Worm (Caenorhabditis elegans): ENCODE results near the gene F25B5.6.

Gene F25B5.6

ce11 chrIII:5951589-5952378, 3.3 kb upstream of the F25B5.6 start:
- TF ChIP-seq W03F9.2 (tag; optimal IDR thresholded peaks at IDR 0.05) (no peak), dao-5 (tag; optimal IDR thresholded peaks at IDR 0.05) (no peak), him-1 (tag; optimal IDR thresholded peaks at IDR 0.05) (no peak)

- no peak for TF ChIP-seq him-1 (tag; optimal IDR thresholded peaks at IDR 0.05)
- no peak for TF ChIP-seq W03F9.2 (tag; optimal IDR thresholded peaks at IDR 0.05)
- TF ChIP-seq dao-5 (tag; optimal IDR thresholded peaks at IDR 0.05), result no peak
These were observed 2.3 kb upstream of the F25B5.6 start for ce11 chrIII:5950756-5951345.

- TF ChIP-seq dao-5 (tag; optimal IDR thresholded peaks at IDR 0.05) (no peak), W03F9.2 (tag; optimal IDR thresholded peaks at IDR 0.05) (no peak), him-1 (tag; optimal IDR thresholded peaks at IDR 0.05) (no peak)
These were observed 1.3 kb upstream of the F25B5.6 start for ce11 chrIII:5949817-5950216.

ce11 chrIII:5948986-5949385, 453 bp upstream of the F25B5.6 start:
- TF ChIP-seq dao-5 (tag; optimal IDR thresholded peaks at IDR 0.05) (no peak), him-1 (tag; optimal IDR thresholded peaks at IDR 0.05) (no peak), W03F9.2 (tag; optimal IDR thresholded peaks at IDR 0.05) (no peak)

ce11 chrIII:5945865-5946264, 2.7 kb downstream of the F25B5.6 start, which contains the start of gene F25B5.5:
TSS of gene F25B5.5 (minus strand) at chrIII:5946124.
- no peak for TF ChIP-seq W03F9.2 (tag; optimal IDR thresholded peaks at IDR 0.05)

- TF ChIP-seq W03F9.2 (tag; optimal IDR thresholded peaks at IDR 0.05), result peak; percentile 50
- TF ChIP-seq dao-5 (tag; optimal IDR thresholded peaks at IDR 0.05), result peak; percentile 15
- TF ChIP-seq him-1 (tag; optimal IDR thresholded peaks at IDR 0.05), result peak; percentile 45
These were observed 5.0 kb downstream of the F25B5.6 start for ce11 chrIII:5943368-5944180.

- TF ChIP-seq W03F9.2 (tag; optimal IDR thresholded peaks at IDR 0.05), result no peak
These were observed 6.4 kb downstream of the F25B5.6 start for ce11 chrIII:5942104-5942503.

- no peak for TF ChIP-seq dao-5 (tag; optimal IDR thresholded peaks at IDR 0.05)
- peak; percentile 17 for TF ChIP-seq him-1 (tag; optimal IDR thresholded peaks at IDR 0.05)
- peak; percentile 59 for TF ChIP-seq W03F9.2 (tag; optimal IDR thresholded peaks at IDR 0.05)
These were observed 8.0 kb downstream of the F25B5.6 start for ce11 chrIII:5940525-5940974.

ce11 chrIII:5939453-5940296, 8.9 kb downstream of the F25B5.6 start, which contains the start of gene ubq-1:
TSS of gene ubq-1 (plus strand) at chrIII:5940254.
- TF ChIP-seq him-1 (tag; optimal IDR thresholded peaks at IDR 0.05) (no peak), dao-5 (tag; optimal IDR thresholded peaks at IDR 0.05) (no peak), W03F9.2 (tag; optimal IDR thresholded peaks at IDR 0.05) (no peak)

- TF ChIP-seq dao-5 (tag; optimal IDR thresholded peaks at IDR 0.05), result no peak
- no peak for TF ChIP-seq him-1 (tag; optimal IDR thresholded peaks at IDR 0.05)
- TF ChIP-seq W03F9.2 (tag; optimal IDR thresholded peaks at IDR 0.05), result peak; percentile 11
These were observed 9.6 kb downstream of the F25B5.6 start for ce11 chrIII:5938790-5939452.

ce11 chrIII:5938013-5938412, 10.5 kb downstream of the F25B5.6 start:
- no peak for TF ChIP-seq him-1 (tag; optimal IDR thresholded peaks at IDR 0.05)
- TF ChIP-seq W03F9.2 (tag; optimal IDR thresholded peaks at IDR 0.05), result peak; percentile 62

- TF ChIP-seq him-1 (tag; optimal IDR thresholded peaks at IDR 0.05), result no peak
- no peak for TF ChIP-seq W03F9.2 (tag; optimal IDR thresholded peaks at IDR 0.05)
- no peak for TF ChIP-seq dao-5 (tag; optimal IDR thresholded peaks at IDR 0.05)
These were observed 11.5 kb downstream of the F25B5.6 start, which contains the start of gene EGAP1.1 for ce11 chrIII:5936992-5937391. TSS of gene EGAP1.1 (minus strand) at chrIII:5937220.
